Fruit fly (Drosophila melanogaster) whole organism, wandering third instar larva: ENCODE data around the gene NKCC.

Experiments
- Dif ChIP-seq: fragments of 200-275, 200-300 bp; sonication (Bioruptor generic); optimal IDR thresholded peaks from 2 replicates; lab custom pipeline; 2018; ENCODE audit warnings: missing biosample characterization, missing genetic modification characterization; ENCODE audit not compliant: partially characterized antibody
- Hr78 ChIP-seq: fragments of >200 bp; optimal IDR thresholded peaks from 2 replicates; lab custom pipeline; 2017; ENCODE audit warnings: missing biosample characterization, missing genetic modification characterization
- N ChIP-seq: fragments of >200 bp; optimal IDR thresholded peaks from 2 replicates; lab custom pipeline; 2018; ENCODE audit warnings: missing biosample characterization, missing external identifiers, missing genetic modification characterization
- br ChIP-seq: fragments of 200-800 bp; sonication (Bioruptor generic); optimal IDR thresholded peaks from 2 replicates; lab custom pipeline; 2016; ENCODE audit warnings: missing biosample characterization, missing genetic modification characterization
- tai ChIP-seq: sonication (Bioruptor generic); optimal IDR thresholded peaks from 2 replicates; lab custom pipeline; 2016; ENCODE audit warnings: missing biosample characterization, missing genetic modification characterization
- usp ChIP-seq: fragments of >200 bp; optimal IDR thresholded peaks from 2 replicates; lab custom pipeline; 2017; ENCODE audit warnings: missing biosample characterization, missing genetic modification characterization

DNA sequence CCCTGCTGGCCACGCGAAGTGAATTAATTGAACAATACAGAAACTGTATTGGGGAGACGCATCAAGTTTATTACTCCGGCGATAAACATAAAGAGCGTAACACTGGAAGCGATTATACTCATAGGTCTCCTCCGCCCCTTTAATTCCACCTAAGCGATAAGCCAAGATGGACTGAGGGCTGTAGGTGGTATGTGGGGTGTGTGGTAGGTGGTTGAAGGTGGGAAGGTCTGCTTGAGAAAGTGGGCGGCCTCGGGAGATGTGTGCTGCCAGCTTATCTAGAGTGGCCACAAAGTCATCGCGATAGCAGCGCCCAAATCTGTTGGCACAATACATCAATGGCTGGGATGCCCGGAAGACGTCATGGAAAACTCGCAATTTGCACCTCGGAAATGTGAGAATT is 4.9 kb downstream of the NKCC start:
- TF ChIP-seq Dif (GFP tag; lab: Kevin White, UChicago) (no peak), usp (no peak), br (GFP tag; lab: Kevin White, UChicago) (no peak), N (GFP tag; lab: Kevin White, UChicago) (no peak), tai (GFP tag; lab: Kevin White, UChicago) (no peak), Hr78 (GFP tag; lab: Kevin White, UChicago) (no peak)
